Fruit fly (Drosophila melanogaster): ENCODE measurements around the gene Scsalpha1.

The Scsalpha1 gene

DNA sequence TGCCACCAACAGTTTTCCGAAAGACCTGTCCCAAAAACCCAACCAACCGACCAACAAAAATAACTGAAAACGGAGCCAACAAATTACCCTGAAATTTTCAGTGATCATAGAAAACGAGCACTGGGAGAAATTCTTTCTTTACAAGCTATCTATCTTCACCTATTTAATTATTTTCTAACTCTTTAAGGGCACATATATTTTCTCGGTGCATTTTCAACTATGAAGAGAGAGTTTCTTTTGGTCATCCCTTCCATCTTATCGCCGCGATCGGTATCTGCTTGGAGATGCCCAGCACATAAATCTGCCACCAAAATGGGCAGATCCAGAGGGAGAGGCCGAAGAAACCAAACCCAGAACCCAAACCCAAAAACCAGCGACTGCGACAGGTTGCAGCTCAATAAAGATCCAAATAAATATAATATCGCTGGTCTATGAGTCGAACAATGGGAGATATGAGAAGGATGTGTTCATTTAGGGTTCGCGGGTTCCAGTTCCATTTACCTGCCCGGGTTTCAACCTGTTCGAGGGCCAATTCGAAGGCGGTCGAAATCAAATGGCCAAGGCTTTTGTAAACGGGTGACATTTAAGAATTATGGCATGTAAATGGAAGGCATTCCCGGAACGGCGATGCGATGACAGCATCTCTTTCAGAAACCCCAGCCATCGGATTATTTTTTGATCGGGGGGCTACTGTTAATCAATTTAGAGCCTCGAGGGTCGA lies 29.1 kb downstream of the Scsalpha1 start (continued):
- TF ChIP-seq Awh (GFP tag; IDR thresholded peaks at IDR 0.05), result peak; percentile 40; the same call in 1 of the 2 replicates
- no peak for TF ChIP-seq rib (GFP tag; IDR thresholded peaks at IDR 0.05)
- peak; percentile 39 for TF ChIP-seq pros (GFP tag; optimal IDR thresholded peaks at IDR 0.05)
- TF ChIP-seq CG12391 (tag; optimal IDR thresholded peaks at IDR 0.05), result peak; percentile 10
- peak; percentile 65 for TF ChIP-seq CG15696 (tag; optimal IDR thresholded peaks at IDR 0.05)
- TF ChIP-seq Tbp (GFP tag; optimal IDR thresholded peaks at IDR 0.05), result no peak
- peak; percentile 24 for TF ChIP-seq CG10267 (tag; optimal IDR thresholded peaks at IDR 0.05)
- no peak for TF ChIP-seq Ravus (GFP tag; IDR thresholded peaks at IDR 0.05)
- TF ChIP-seq Stat92E (GFP tag; optimal IDR thresholded peaks at IDR 0.05), result peak in 1 of 3 experiments; percentile 74
- TF ChIP-seq z (GFP tag; IDR thresholded peaks at IDR 0.05), result 0 out of 3 replicates have a peak, but pooled peaks have one; percentile 26
- no peak for TF ChIP-seq CG31224 (GFP tag; IDR thresholded peaks at IDR 0.05)
- peak; percentile 40 for TF ChIP-seq CG9727 (GFP tag; optimal IDR thresholded peaks at IDR 0.05)
- no peak for TF ChIP-seq odd (GFP tag; optimal IDR thresholded peaks at IDR 0.05)
- TF ChIP-seq Trl (optimal IDR thresholded peaks at IDR 0.05), result no peak
- TF ChIP-seq Trl (GFP tag; optimal IDR thresholded peaks at IDR 0.05), result no peak
- TF ChIP-seq kni (GFP tag; optimal IDR thresholded peaks at IDR 0.05), result peak; percentile 86
- TF ChIP-seq CG14710 (tag; optimal IDR thresholded peaks at IDR 0.05), result peak; percentile 8
- TF ChIP-seq Atf-2 (GFP tag; optimal IDR thresholded peaks at IDR 0.05), result no peak
- TF ChIP-seq dmrt11E (tag; optimal IDR thresholded peaks at IDR 0.05), result peak; percentile 60
- peak; percentile 35 for TF ChIP-seq chn (GFP tag; optimal IDR thresholded peaks at IDR 0.05)
- no peak for TF ChIP-seq HLHmδ (GFP tag; optimal IDR thresholded peaks at IDR 0.05)
- no peak for TF ChIP-seq scrt (GFP tag; optimal IDR thresholded peaks at IDR 0.05)
- TF ChIP-seq CG2712 (tag; optimal IDR thresholded peaks at IDR 0.05), result peak; percentile 46
- TF ChIP-seq CG10959 (GFP tag; IDR thresholded peaks at IDR 0.05), result peak; percentile 68
- TF ChIP-seq sens (GFP tag), result peak; percentile 89
- no peak for TF ChIP-seq CG8478 (optimal IDR thresholded peaks at IDR 0.05)
- TF ChIP-seq Xbp1 (GFP tag; optimal IDR thresholded peaks at IDR 0.05), result no peak
- peak; percentile 53; the same call in 1 of the 2 replicates for TF ChIP-seq chm (GFP tag; IDR thresholded peaks at IDR 0.05)
- no peak for TF ChIP-seq BtbVII (GFP tag; optimal IDR thresholded peaks at IDR 0.05)
- TF ChIP-seq CG6683 (GFP tag; optimal IDR thresholded peaks at IDR 0.05), result no peak
- no peak for TF ChIP-seq CG11398 (GFP tag; optimal IDR thresholded peaks at IDR 0.05)
- TF ChIP-seq grn (GFP tag; optimal IDR thresholded peaks at IDR 0.05), result peak; percentile 97
- no peak for TF ChIP-seq Sox100B (GFP tag; optimal IDR thresholded peaks at IDR 0.05)
- no peak for TF ChIP-seq jing (GFP tag; optimal IDR thresholded peaks at IDR 0.05)
- TF ChIP-seq CG34422 (GFP tag; IDR thresholded peaks at IDR 0.05), result 0 out of 3 replicates have a peak, but pooled peaks have one; percentile 11
- TF ChIP-seq gsb-n (tag; optimal IDR thresholded peaks at IDR 0.05), result peak; percentile 26

DNA sequence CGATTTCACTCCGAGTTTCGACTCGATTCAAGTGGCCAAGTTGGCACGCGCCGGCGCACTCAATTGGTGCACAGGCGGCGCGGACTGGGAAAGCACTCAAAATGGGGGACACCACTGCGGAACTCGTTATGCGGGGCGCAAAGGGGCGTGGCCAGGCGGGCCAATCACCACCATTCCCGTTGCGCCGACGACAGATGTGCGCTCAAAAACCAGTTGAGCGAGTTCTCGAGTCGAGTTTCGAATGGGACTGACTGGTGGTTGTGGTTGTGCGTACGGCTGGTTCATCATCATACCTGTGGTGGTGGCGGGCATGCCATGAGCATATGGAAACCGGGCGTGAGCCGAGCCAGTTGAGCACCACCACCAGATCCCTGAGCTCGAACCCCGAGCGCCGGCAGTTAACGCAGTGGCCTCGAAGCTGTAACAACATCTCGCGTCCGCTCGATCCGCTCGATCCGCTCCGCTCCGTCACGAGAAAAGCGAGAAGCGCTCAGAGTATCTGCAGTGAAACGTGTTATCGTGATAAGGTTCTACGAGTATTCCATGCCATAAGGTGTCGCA lies 31.9 kb downstream of the Scsalpha1 start, which contains the start of gene Awh:
TSS of gene Awh (plus strand) at position 392 of the 561 bp plus-strand sequence.
- peak; percentile 54 for TF ChIP-seq gcm (GFP tag; optimal IDR thresholded peaks at IDR 0.05)
- peak; percentile 23 for TF ChIP-seq nom (GFP tag; optimal IDR thresholded peaks at IDR 0.05)
- TF ChIP-seq wek (GFP tag; optimal IDR thresholded peaks at IDR 0.05), result no peak
- TF ChIP-seq CG17829 (tag; optimal IDR thresholded peaks at IDR 0.05), result peak; percentile 42
- TF ChIP-seq vnd (GFP tag; IDR thresholded peaks at IDR 0.05; ENCODE audit: partially characterized antibody), result no peak
- peak in 1 of 2 experiments; percentile 8 for TF ChIP-seq Trl (optimal IDR thresholded peaks at IDR 0.05)
- TF ChIP-seq Trl (GFP tag; optimal IDR thresholded peaks at IDR 0.05), result no peak
- TF ChIP-seq nau (GFP tag; optimal IDR thresholded peaks at IDR 0.05), result no peak
- no peak for TF ChIP-seq Sin3A (optimal IDR thresholded peaks at IDR 0.05)
- TF ChIP-seq CG15073 (GFP tag; optimal IDR thresholded peaks at IDR 0.05), result no peak
- 0 out of 3 replicates have a peak, but pooled peaks have one; percentile 24 for TF ChIP-seq so (GFP tag; IDR thresholded peaks at IDR 0.05)
- TF ChIP-seq ham (GFP tag; IDR thresholded peaks at IDR 0.05), result no peak
- no peak for TF ChIP-seq hb (GFP tag; IDR thresholded peaks at IDR 0.05; ENCODE audit: partially characterized antibody)
- no peak for TF ChIP-seq CG1024 (GFP tag; IDR thresholded peaks at IDR 0.05)
- peak; percentile 90 for TF ChIP-seq CG6254 (GFP tag; optimal IDR thresholded peaks at IDR 0.05)
- TF ChIP-seq CG13123 (GFP tag; optimal IDR thresholded peaks at IDR 0.05), result no peak
- no peak for TF ChIP-seq CG4360 (GFP tag; IDR thresholded peaks at IDR 0.05)

All from whole organism, embryonic.